Fruit fly (Drosophila melanogaster) whole organism, embryonic: Measurements from ENCODE around the gene CG14221.

Experiments used
- Abd-B ChIP-seq: fragments of 200-800 bp; sonication (Bioruptor generic); optimal IDR thresholded peaks from 2 replicates; lab custom pipeline; 2018; ENCODE audit warnings: missing biosample characterization, mild to moderate bottlenecking, missing genetic modification characterization, moderate library complexity
- CG12219 ChIP-seq: fragments of 200-800 bp; sonication (Bioruptor generic); optimal IDR thresholded peaks from 3 replicates; lab custom pipeline; 2018; ENCODE audit warnings: missing biosample characterization, mild to moderate bottlenecking, missing genetic modification characterization
- CG15514 ChIP-seq: fragments of 200-800 bp; sonication (Bioruptor generic); optimal IDR thresholded peaks from 3 replicates; lab custom pipeline; 2017; ENCODE audit warnings: missing biosample characterization, missing genetic modification characterization, mild to moderate bottlenecking, moderate library complexity, missing genetic modification reagents
- CG15601 ChIP-seq: fragments of 200-800 bp; sonication (Bioruptor generic); optimal IDR thresholded peaks from 3 replicates; lab custom pipeline; 2019; ENCODE audit warnings: missing biosample characterization, mild to moderate bottlenecking, missing genetic modification characterization, moderate library complexity
- CG1603 ChIP-seq: fragments of 200-800 bp; sonication (Bioruptor generic); optimal IDR thresholded peaks from 2 replicates; lab custom pipeline; 2019; ENCODE audit warnings: missing biosample characterization, mild to moderate bottlenecking, missing genetic modification characterization, moderate library complexity
- CG17328 ChIP-seq: fragments of 200-800 bp; sonication (Bioruptor generic); IDR thresholded peaks from 2 replicates; pipeline ENCODE4 v1.3.6; 2022; ENCODE audit warnings: missing biosample characterization, missing genetic modification characterization
- CG17361 ChIP-seq: fragments of 200-800 bp; sonication (Bioruptor generic); IDR thresholded peaks from 3 replicates; pipeline ENCODE4 v1.3.6; 2022; ENCODE audit warnings: missing biosample characterization, missing genetic modification characterization
- CG17385 ChIP-seq: fragments of 200-800 bp; sonication (Bioruptor generic); optimal IDR thresholded peaks from 3 replicates; lab custom pipeline; 2018; ENCODE audit warnings: missing biosample characterization, mild to moderate bottlenecking, missing genetic modification characterization
- CG17802 ChIP-seq: fragments of 200-800 bp; sonication (Bioruptor generic); optimal IDR thresholded peaks from 2 replicates; lab custom pipeline; 2018; ENCODE audit warnings: missing biosample characterization, mild to moderate bottlenecking, missing genetic modification characterization, moderate library complexity
- CG33213 ChIP-seq: fragments of 200-800 bp; sonication (Bioruptor generic); optimal IDR thresholded peaks from 3 replicates; lab custom pipeline; 2016; ENCODE audit warnings: missing biosample characterization, missing genetic modification characterization
- CG4404 ChIP-seq: fragments of 200-800 bp; sonication (Bioruptor generic); IDR thresholded peaks from 2 replicates; pipeline ENCODE4 v1.3.6; 2022; ENCODE audit warnings: missing biosample characterization, missing genetic modification characterization
- CG4707 ChIP-seq: fragments of 200-800 bp; sonication (Bioruptor generic); optimal IDR thresholded peaks from 2 replicates; lab custom pipeline; 2018; ENCODE audit warnings: missing biosample characterization, mild to moderate bottlenecking, missing genetic modification characterization, moderate library complexity
- CG4730 ChIP-seq: fragments of 200-800 bp; sonication (Bioruptor generic); IDR thresholded peaks from 2 replicates; pipeline ENCODE4 v1.3.6; 2022; ENCODE audit warnings: missing biosample characterization, missing genetic modification characterization
- CG7271 ChIP-seq: fragments of 200-800 bp; sonication (Bioruptor generic); optimal IDR thresholded peaks from 2 replicates; lab custom pipeline; 2018; ENCODE audit warnings: missing biosample characterization, mild to moderate bottlenecking, missing genetic modification characterization, moderate library complexity
- CG8290 ChIP-seq, 3 experiments: fragments of 200-800 bp; sonication (Bioruptor generic); optimal IDR thresholded peaks; 2 replicates each; lab custom pipeline; 2016 to 2019; ENCODE audit warnings: missing biosample characterization in 3 of 3, missing genetic modification characterization in 3 of 3, mild to moderate bottlenecking in 2 of 3, moderate library complexity in 1 of 3
- Camta ChIP-seq: fragments of 200-800 bp; sonication (Bioruptor generic); optimal IDR thresholded peaks from 2 replicates; lab custom pipeline; 2016; ENCODE audit warnings: missing biosample characterization, missing genetic modification characterization
- CoRest ChIP-seq: fragments of 200-800 bp; sonication (Bioruptor generic); optimal IDR thresholded peaks from 3 replicates; lab custom pipeline; 2018; ENCODE audit warnings: missing biosample characterization, mild to moderate bottlenecking, missing genetic modification characterization, moderate library complexity
- Doc3 ChIP-seq: fragments of 200-800 bp; sonication (Bioruptor generic); IDR thresholded peaks from 3 replicates; pipeline ENCODE4 v1.3.6; 2022; ENCODE audit warnings: missing biosample characterization, missing genetic modification characterization; ENCODE audit not compliant: partially characterized antibody
- Dref ChIP-seq: fragments of 200-800 bp; sonication (Bioruptor generic); IDR thresholded peaks from 2 replicates; pipeline ENCODE4 v1.3.6; 2022; ENCODE audit warnings: missing biosample characterization, missing genetic modification characterization
- H2.0 ChIP-seq: fragments of 200-800 bp; sonication (Bioruptor generic); IDR thresholded peaks from 2 replicates; pipeline ENCODE4 v1.3.6; 2022; ENCODE audit warnings: missing biosample characterization, missing genetic modification characterization
- HHEX ChIP-seq: fragments of 200-800 bp; sonication (Bioruptor generic); optimal IDR thresholded peaks from 3 replicates; lab custom pipeline; 2017; ENCODE audit warnings: missing biosample characterization, mild to moderate bottlenecking, missing genetic modification characterization, missing genetic modification reagents
- HLH4C ChIP-seq: fragments of 200-800 bp; sonication (Bioruptor generic); IDR thresholded peaks from 3 replicates; pipeline ENCODE4 v1.3.6; 2022; ENCODE audit warnings: missing biosample characterization, missing genetic modification characterization; ENCODE audit not compliant: partially characterized antibody
- Hr78 ChIP-seq, 2 experiments: fragments of 200-800 bp in 1 of 2; fragments of >200 bp in 1 of 2; sonication (Bioruptor generic) in 1 of 2; optimal IDR thresholded peaks; 2 replicates each; lab custom pipeline; 2017 to 2019; ENCODE audit warnings: missing biosample characterization in 2 of 2, missing genetic modification characterization in 2 of 2, mild to moderate bottlenecking in 1 of 2, moderate library complexity in 1 of 2
- Lim3 ChIP-seq: fragments of 200-800 bp; sonication (Bioruptor generic); IDR thresholded peaks from 2 replicates; pipeline ENCODE4 v1.3.6; 2022; ENCODE audit warnings: missing biosample characterization, missing genetic modification characterization
- Myb ChIP-seq: fragments of 200-800 bp; sonication (Bioruptor generic); optimal IDR thresholded peaks from 2 replicates; lab custom pipeline; 2016; ENCODE audit warnings: missing biosample characterization, missing genetic modification characterization
- bowl ChIP-seq: fragments of 200-800 bp; sonication (Bioruptor generic); IDR thresholded peaks from 2 replicates; pipeline ENCODE4 v1.3.6; 2022; ENCODE audit warnings: missing biosample characterization, missing genetic modification characterization
- cad ChIP-seq: fragments of >200 bp; optimal IDR thresholded peaks from 2 replicates; lab custom pipeline; 2017; ENCODE audit warnings: missing biosample characterization, missing genetic modification characterization
- dimm ChIP-seq: fragments of 200-800 bp; sonication (Bioruptor generic); IDR thresholded peaks from 2 replicates; pipeline ENCODE4 v1.3.6; 2022; ENCODE audit warnings: missing biosample characterization, missing genetic modification characterization
- en ChIP-seq: fragments of 200-800 bp; sonication (Bioruptor generic); optimal IDR thresholded peaks from 2 replicates; lab custom pipeline; 2016; ENCODE audit warnings: missing biosample characterization, missing genetic modification characterization
- esg ChIP-seq: fragments of 200-800 bp; sonication (Bioruptor generic); conservative IDR thresholded peaks from 2 replicates; pipeline ENCODE4 v1.3.6; 2022; ENCODE audit warnings: missing biosample characterization, missing genetic modification characterization
- ewg ChIP-seq: fragments of 200-800 bp; sonication (Bioruptor generic); optimal IDR thresholded peaks from 3 replicates; lab custom pipeline; 2017; ENCODE audit warnings: mild to moderate bottlenecking, missing biosample characterization, missing genetic modification reagents, missing genetic modification characterization
- fd102C ChIP-seq: fragments of 200-800 bp; sonication (Bioruptor generic); optimal IDR thresholded peaks from 2 replicates; lab custom pipeline; 2018; ENCODE audit warnings: missing biosample characterization, mild to moderate bottlenecking, missing genetic modification characterization, moderate library complexity
- fd96Cb ChIP-seq: fragments of 200-800 bp; sonication (Bioruptor generic); optimal IDR thresholded peaks from 2 replicates; lab custom pipeline; 2018; ENCODE audit warnings: missing biosample characterization, mild to moderate bottlenecking, missing genetic modification characterization, moderate library complexity
- gt ChIP-seq: fragments of 200-800 bp; sonication (Bioruptor generic); IDR thresholded peaks from 2 replicates; pipeline ENCODE4 v1.3.6; 2022; ENCODE audit warnings: missing biosample characterization, missing genetic modification characterization
- jing ChIP-seq: fragments of 200-800 bp; sonication (Bioruptor generic); optimal IDR thresholded peaks from 2 replicates; lab custom pipeline; 2018; ENCODE audit warnings: missing biosample characterization, mild to moderate bottlenecking, missing genetic modification characterization
- kay ChIP-seq: fragments of 200-800 bp; sonication (Bioruptor generic); optimal IDR thresholded peaks from 2 replicates; lab custom pipeline; 2016; ENCODE audit warnings: missing biosample characterization, missing genetic modification characterization
- lmd ChIP-seq: fragments of 200-800 bp; sonication (Bioruptor generic); IDR thresholded peaks from 2 replicates; pipeline ENCODE4 v1.3.6; 2022; ENCODE audit warnings: missing biosample characterization, missing genetic modification characterization
- nerfin-2 ChIP-seq: fragments of 200-800 bp; sonication (Bioruptor generic); IDR thresholded peaks from 2 replicates; pipeline ENCODE4 v1.3.6; 2022; ENCODE audit warnings: missing biosample characterization, missing genetic modification characterization; ENCODE audit not compliant: partially characterized antibody
- pzg ChIP-seq: fragments of 200-800 bp; sonication (Bioruptor generic); optimal IDR thresholded peaks from 3 replicates; lab custom pipeline; 2018; ENCODE audit warnings: missing biosample characterization, mild to moderate bottlenecking, missing genetic modification characterization, moderate library complexity
- ranshi ChIP-seq: fragments of 200-800 bp; sonication (Bioruptor generic); IDR thresholded peaks from 2 replicates; pipeline ENCODE4 v1.3.6; 2022; ENCODE audit warnings: missing biosample characterization, missing genetic modification characterization
- run ChIP-seq: fragments of 200-800 bp; sonication (Bioruptor generic); optimal IDR thresholded peaks from 3 replicates; lab custom pipeline; 2018; ENCODE audit warnings: missing biosample characterization, mild to moderate bottlenecking, missing genetic modification characterization
- sc ChIP-seq, 3 experiments: fragments of >200 bp in 2 of 3; fragments of 200-800 bp in 1 of 3; sonication (Bioruptor generic) in 1 of 3; optimal IDR thresholded peaks; 2 replicates in 2 of 3; 3 replicates in 1 of 3; lab custom pipeline; 2017; ENCODE audit warnings: mild to moderate bottlenecking in 1 of 3, missing biosample characterization in 1 of 3, missing genetic modification characterization in 1 of 3, missing genetic modification reagents in 1 of 3
- scrt ChIP-seq: fragments of 200-800 bp; sonication (Bioruptor generic); optimal IDR thresholded peaks from 2 replicates; lab custom pipeline; 2018; ENCODE audit warnings: missing biosample characterization, mild to moderate bottlenecking, missing genetic modification characterization, moderate library complexity
- shn ChIP-seq: fragments of 200-800 bp; sonication (Bioruptor generic); optimal IDR thresholded peaks from 3 replicates; lab custom pipeline; 2016; ENCODE audit warnings: missing biosample characterization, missing genetic modification characterization
- so ChIP-seq: fragments of 200-800 bp; sonication (Bioruptor generic); IDR thresholded peaks from 3 replicates; pipeline ENCODE4 v1.3.6; 2022; ENCODE audit warnings: missing biosample characterization, missing genetic modification characterization
- stwl ChIP-seq: fragments of 200-800 bp; sonication (Bioruptor generic); optimal IDR thresholded peaks from 3 replicates; lab custom pipeline; 2018; ENCODE audit warnings: missing biosample characterization, mild to moderate bottlenecking, missing genetic modification characterization, moderate library complexity
- tin ChIP-seq: fragments of 200-800 bp; sonication (Bioruptor generic); optimal IDR thresholded peaks from 3 replicates; lab custom pipeline; 2016; ENCODE audit warnings: missing biosample characterization, missing genetic modification characterization
- vfl ChIP-seq: fragments of 200-800 bp; sonication (Bioruptor generic); optimal IDR thresholded peaks from 2 replicates; lab custom pipeline; 2016; ENCODE audit warnings: missing biosample characterization, missing genetic modification characterization

Gene CG14221

dm6 chrX:19651757-19652419 lies 30.8 kb upstream of the CG14221 start, which contains the start of the genes Ranbp21 and Elys (continued):
- TF ChIP-seq Dref (peak; percentile 33), ewg (no peak), nerfin-2 (no peak), dimm (GFP tag; lab: Robert Waterston, UW) (0 out of 2 replicates have a peak, but pooled peaks have one; percentile 32), pzg (GFP tag; lab: Kevin White, UChicago) (peak; percentile 55), en (GFP tag; lab: Kevin White, UChicago) (no peak), Camta (GFP tag; lab: Kevin White, UChicago) (peak; percentile 23), bowl (GFP tag; lab: Robert Waterston, UW) (no peak), shn (GFP tag; lab: Kevin White, UChicago) (peak; percentile 65), run (tag; lab: Kevin White, UChicago) (no peak), CG17361 (GFP tag; lab: Robert Waterston, UW) (no peak; the same call in 2 of the 3 replicates), jing (no peak), CG4730 (GFP tag; lab: Robert Waterston, UW) (peak; percentile 34; the same call in 1 of the 2 replicates), CG17802 (peak; percentile 20), fd102C (GFP tag; lab: Kevin White, UChicago) (no peak), H2.0 (GFP tag; lab: Robert Waterston, UW) (peak; percentile 52), kay (no peak), sc (optimal IDR thresholded peaks at IDR 0.05; lab: Kevin White, UChicago) (no peak), sc (GFP tag; optimal IDR thresholded peaks at IDR 0.05; lab: Kevin White, UChicago) (no peak), Lim3 (GFP tag; lab: Robert Waterston, UW) (no peak), stwl (tag; lab: Kevin White, UChicago) (peak; percentile 51), fd96Cb (peak; percentile 14), CG17385 (no peak), esg (GFP tag; lab: Robert Waterston, UW) (peak; percentile 47; the same call in 1 of the 2 replicates), scrt (GFP tag; lab: Kevin White, UChicago) (no peak), Hr78 (GFP tag; optimal IDR thresholded peaks at IDR 0.05; lab: Kevin White, UChicago) (no peak), CoRest (peak; percentile 55), CG8290 (GFP tag; optimal IDR thresholded peaks at IDR 0.05; lab: Kevin White, UChicago) (no peak), CG8290 (tag; optimal IDR thresholded peaks at IDR 0.05; lab: Kevin White, UChicago) (peak in 1 of 2 experiments; percentile 27), CG1603 (tag; lab: Kevin White, UChicago) (no peak), Myb (GFP tag; lab: Kevin White, UChicago) (peak; percentile 94), CG17328 (GFP tag; lab: Robert Waterston, UW) (peak; percentile 33; the same call in 1 of the 2 replicates), cad (GFP tag; lab: Kevin White, UChicago) (no peak), CG4707 (GFP tag; lab: Kevin White, UChicago) (no peak), so (GFP tag; lab: Robert Waterston, UW) (no peak), vfl (GFP tag; lab: Kevin White, UChicago) (peak; percentile 26), CG12219 (GFP tag; lab: Kevin White, UChicago) (no peak), lmd (peak; percentile 61), Abd-B (GFP tag; lab: Kevin White, UChicago) (peak; percentile 37), ranshi (GFP tag; lab: Robert Waterston, UW) (peak; percentile 67; the same call in 1 of the 2 replicates), HHEX (GFP tag; lab: Kevin White, UChicago) (no peak), CG15514 (peak; percentile 13), CG7271 (no peak), CG15601 (tag; lab: Kevin White, UChicago) (no peak), Doc3 (no peak), CG4404 (GFP tag; lab: Robert Waterston, UW) (peak; percentile 54; the same call in 1 of the 2 replicates), CG33213 (no peak), HLH4C (GFP tag; lab: Robert Waterston, UW) (no peak; the same call in none of the 3 replicates), gt (no peak), tin (GFP tag; lab: Kevin White, UChicago) (peak; percentile 48)
